Worm (Caenorhabditis elegans) whole organism, L3 larva: Measurements from ENCODE around the gene vnut-1.

Experiments used
- ama-1 ChIP-seq: fragments of 150-350 bp; optimal IDR thresholded peaks from 2 replicates; lab custom pipeline; 2018
- ceh-16 ChIP-seq: sonication (generic microtip); optimal IDR thresholded peaks from 2 replicates; lab custom pipeline; 2017; ENCODE audit warnings: missing biosample characterization, missing genetic modification characterization
- egl-27 ChIP-seq: sonication (generic microtip); optimal IDR thresholded peaks from 4 replicates; lab custom pipeline; 2017; ENCODE audit warnings: missing biosample characterization, missing genetic modification reagents, missing genetic modification characterization
- sea-2 ChIP-seq: fragments of 150-350 bp; sonication (generic microtip); optimal IDR thresholded peaks from 4 replicates; lab custom pipeline; 2014; ENCODE audit warnings: missing biosample characterization, missing genetic modification reagents, missing genetic modification characterization
- unc-62 ChIP-seq: fragments of 150-350 bp; sonication (generic microtip); optimal IDR thresholded peaks from 4 replicates; lab custom pipeline; 2014; ENCODE audit warnings: missing biosample characterization, missing genetic modification reagents, missing genetic modification characterization

DNA sequence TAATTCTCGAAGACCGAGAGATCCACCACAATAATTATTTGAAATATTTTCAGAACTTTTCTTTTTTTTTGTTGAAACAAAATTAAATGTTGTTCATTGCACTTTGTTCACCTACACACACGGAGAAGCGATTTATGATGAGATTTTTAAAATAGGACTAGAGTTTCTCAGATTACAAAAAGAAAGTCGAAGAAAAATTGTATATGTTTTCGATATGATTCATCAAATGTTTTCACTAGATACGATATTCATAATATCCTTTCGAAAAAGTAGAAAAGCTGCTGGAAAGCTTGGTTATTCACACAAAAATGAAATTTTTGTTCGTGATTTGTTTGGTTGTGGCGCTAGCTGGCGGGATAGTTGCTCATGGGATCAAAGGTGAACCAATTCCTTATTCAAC is 35.4 kb downstream of the vnut-1 start, which contains the start of gene F57C2.4:
- TF ChIP-seq ama-1 (no peak), sea-2 (GFP tag; lab: Kevin White, UChicago) (no peak), egl-27 (tag; lab: Kevin White, UChicago) (no peak), ceh-16 (tag; lab: Kevin White, UChicago) (no peak), unc-62 (GFP tag; lab: Kevin White, UChicago) (no peak)
